Fruit fly (Drosophila melanogaster) whole organism, pupa: ENCODE measurements around the gene sofe.

Source experiments
- CG15710 ChIP-seq: fragments of 200-800 bp; sonication (Bioruptor generic); optimal IDR thresholded peaks from 2 replicates; lab custom pipeline; 2018; ENCODE audit warnings: missing biosample characterization, mild to moderate bottlenecking, missing genetic modification characterization, moderate library complexity
- CG34367 ChIP-seq: fragments of 200-800 bp; sonication (Bioruptor generic); optimal IDR thresholded peaks from 2 replicates; lab custom pipeline; 2018; ENCODE audit warnings: missing biosample characterization, mild to moderate bottlenecking, missing genetic modification characterization
- CG8159 ChIP-seq: fragments of 200-800 bp; sonication (Bioruptor generic); optimal IDR thresholded peaks from 3 replicates; lab custom pipeline; 2018; ENCODE audit warnings: missing biosample characterization, mild to moderate bottlenecking, missing genetic modification characterization, moderate library complexity
- CG8301 ChIP-seq: fragments of 200-800 bp; sonication (Bioruptor generic); optimal IDR thresholded peaks from 2 replicates; lab custom pipeline; 2018; ENCODE audit warnings: missing biosample characterization, mild to moderate bottlenecking, missing genetic modification characterization
- Ets98B ChIP-seq: fragments of 200-800 bp; sonication (Bioruptor generic); IDR thresholded peaks from 2 replicates; pipeline ENCODE4 v1.3.6; 2022; ENCODE audit warnings: missing biosample characterization, missing genetic modification characterization
- Pif1A ChIP-seq: fragments of 200-800 bp; sonication (Bioruptor generic); optimal IDR thresholded peaks from 3 replicates; lab custom pipeline; 2016; ENCODE audit warnings: missing biosample characterization, missing genetic modification characterization

dm6 chrX:10854686-10855085 lies 2.5 kb downstream of the sofe start, which contains the start of gene feo:
- no peak for TF ChIP-seq CG8301 (tag; lab: Kevin White, UChicago)
- no peak for TF ChIP-seq CG34367 (tag; lab: Kevin White, UChicago)
- no peak for TF ChIP-seq CG15710
- no peak for TF ChIP-seq Pif1A (GFP tag; lab: Kevin White, UChicago)
- TF ChIP-seq CG8159: no peak
- no peak for TF ChIP-seq Ets98B (GFP tag; lab: Robert Waterston, UW)
